Fruit fly (Drosophila melanogaster): ENCODE data around the gene scf.

scf gene

dm6 chr3L:1342133-1342580, 43.7 kb downstream of the scf start, which contains the start of gene indra (continued):
- no peak for TF ChIP-seq sc (optimal IDR thresholded peaks at IDR 0.05)
- no peak for TF ChIP-seq sc (GFP tag; optimal IDR thresholded peaks at IDR 0.05)
- peak; percentile 7 for TF ChIP-seq CG10274 (GFP tag; optimal IDR thresholded peaks at IDR 0.05)
- TF ChIP-seq aop (GFP tag; IDR thresholded peaks at IDR 0.05): no peak
- TF ChIP-seq CG15073 (GFP tag; optimal IDR thresholded peaks at IDR 0.05): no peak
- peak; percentile 45 for TF ChIP-seq CG33557 (GFP tag; optimal IDR thresholded peaks at IDR 0.05)
- TF ChIP-seq CG11085 (GFP tag; IDR thresholded peaks at IDR 0.05): no peak
- TF ChIP-seq CG31441 (GFP tag; IDR thresholded peaks at IDR 0.05): no peak; the same call in 1 of the 2 replicates
- TF ChIP-seq lilli (GFP tag; optimal IDR thresholded peaks at IDR 0.05): peak; percentile 85
- peak; percentile 79 for TF ChIP-seq gfzf (GFP tag; optimal IDR thresholded peaks at IDR 0.05)
- TF ChIP-seq CG14667 (GFP tag; IDR thresholded peaks at IDR 0.05): no peak
- peak; percentile 81 for TF ChIP-seq row (GFP tag; IDR thresholded peaks at IDR 0.05)
- TF ChIP-seq Mes4 (GFP tag; optimal IDR thresholded peaks at IDR 0.05): peak; percentile 49
- TF ChIP-seq croc (GFP tag; conservative IDR thresholded peaks at IDR 0.05): no peak
- no peak for TF ChIP-seq D19A (tag; optimal IDR thresholded peaks at IDR 0.05)
- no peak for TF ChIP-seq CG12299 (tag; optimal IDR thresholded peaks at IDR 0.05)
- TF ChIP-seq CG30431 (GFP tag; optimal IDR thresholded peaks at IDR 0.05): no peak
- peak; percentile 9 for TF ChIP-seq CG16815 (GFP tag; optimal IDR thresholded peaks at IDR 0.05)
- TF ChIP-seq NC2β (GFP tag; optimal IDR thresholded peaks at IDR 0.05): peak; percentile 67
- TF ChIP-seq jigr1 (GFP tag; IDR thresholded peaks at IDR 0.05): no peak
- TF ChIP-seq CG2889 (GFP tag; IDR thresholded peaks at IDR 0.05): 0 out of 3 replicates have a peak, but pooled peaks have one; percentile 21
- TF ChIP-seq CG17359 (tag; optimal IDR thresholded peaks at IDR 0.05): peak; percentile 32
- peak; percentile 64 for TF ChIP-seq PHDP (tag; optimal IDR thresholded peaks at IDR 0.05)
- peak; percentile 70 for TF ChIP-seq grau (tag; optimal IDR thresholded peaks at IDR 0.05)
- TF ChIP-seq tap (tag; optimal IDR thresholded peaks at IDR 0.05): no peak
- no peak for TF ChIP-seq CG11093 (GFP tag; IDR thresholded peaks at IDR 0.05)
- TF ChIP-seq sd (tag; optimal IDR thresholded peaks at IDR 0.05): no peak
- TF ChIP-seq Ssrp (tag; optimal IDR thresholded peaks at IDR 0.05): peak; percentile 53
- peak; percentile 69 for TF ChIP-seq HmgZ (tag; optimal IDR thresholded peaks at IDR 0.05)
- no peak for TF ChIP-seq CG2199 (GFP tag; IDR thresholded peaks at IDR 0.05)
- TF ChIP-seq CG1233 (GFP tag; optimal IDR thresholded peaks at IDR 0.05): no peak
- peak; percentile 61 for TF ChIP-seq CG9609 (GFP tag; optimal IDR thresholded peaks at IDR 0.05)
- no peak for TF ChIP-seq Dek (tag; optimal IDR thresholded peaks at IDR 0.05)
- peak; percentile 75 for TF ChIP-seq Ets97D (GFP tag; optimal IDR thresholded peaks at IDR 0.05)
- peak; percentile 31 for TF ChIP-seq MESR4 (GFP tag; optimal IDR thresholded peaks at IDR 0.05)
- no peak for TF ChIP-seq CG5953 (GFP tag; IDR thresholded peaks at IDR 0.05)
- peak; percentile 62 for TF ChIP-seq CG1792 (GFP tag; optimal IDR thresholded peaks at IDR 0.05)
- no peak for TF ChIP-seq CG14441 (GFP tag; IDR thresholded peaks at IDR 0.05)
- peak; percentile 58 for TF ChIP-seq Elba2 (GFP tag; optimal IDR thresholded peaks at IDR 0.05)
- TF ChIP-seq CG31365 (tag; optimal IDR thresholded peaks at IDR 0.05): no peak
- peak; percentile 24 for TF ChIP-seq caup (GFP tag; optimal IDR thresholded peaks at IDR 0.05; ENCODE audit: severe bottlenecking)
- TF ChIP-seq Antp (GFP tag; optimal IDR thresholded peaks at IDR 0.05): peak; percentile 61
- peak; percentile 10 for TF ChIP-seq CrebB (tag; optimal IDR thresholded peaks at IDR 0.05)
- TF ChIP-seq pnt (GFP tag; optimal IDR thresholded peaks at IDR 0.05): peak; percentile 42
- no peak for TF ChIP-seq CG2129 (GFP tag; IDR thresholded peaks at IDR 0.05; ENCODE audit: partially characterized antibody)
- no peak for TF ChIP-seq abd-A (tag; optimal IDR thresholded peaks at IDR 0.05)
- TF ChIP-seq CG15479 (GFP tag; optimal IDR thresholded peaks at IDR 0.05): peak; percentile 39
- no peak for TF ChIP-seq CG8478 (optimal IDR thresholded peaks at IDR 0.05)
- TF ChIP-seq mld (GFP tag; IDR thresholded peaks at IDR 0.05; ENCODE audit: partially characterized antibody): 0 out of 3 replicates have a peak, but pooled peaks have one; percentile 53
- TF ChIP-seq Hsf (GFP tag; optimal IDR thresholded peaks at IDR 0.05): peak; percentile 36
- no peak for TF ChIP-seq dimm (GFP tag; IDR thresholded peaks at IDR 0.05)
- TF ChIP-seq CG15696 (tag; optimal IDR thresholded peaks at IDR 0.05): peak; percentile 56
